Fruit fly (Drosophila melanogaster) whole organism, prepupa: ENCODE measurements around the gene CG33342.

Source experiments
- CG16779 ChIP-seq: fragments of 200-800 bp; sonication (Bioruptor generic); optimal IDR thresholded peaks from 3 replicates; lab custom pipeline; 2017; ENCODE audit warnings: missing biosample characterization, mild to moderate bottlenecking, missing genetic modification characterization
- CG31627 ChIP-seq: fragments of 200-800 bp; sonication (Bioruptor generic); optimal IDR thresholded peaks from 3 replicates; lab custom pipeline; 2016; ENCODE audit warnings: missing biosample characterization, missing genetic modification characterization
- CG32006 ChIP-seq: fragments of 200-800 bp; sonication (Bioruptor generic); optimal IDR thresholded peaks from 3 replicates; lab custom pipeline; 2017; ENCODE audit warnings: missing biosample characterization, mild to moderate bottlenecking, missing genetic modification characterization
- CG7368 ChIP-seq: fragments of 200-800 bp; sonication (Bioruptor generic); optimal IDR thresholded peaks from 3 replicates; lab custom pipeline; 2016; ENCODE audit warnings: missing biosample characterization, missing genetic modification characterization
- CG8319 ChIP-seq: fragments of 200-800 bp; sonication (Bioruptor generic); optimal IDR thresholded peaks from 3 replicates; lab custom pipeline; 2016; ENCODE audit warnings: missing biosample characterization, missing genetic modification characterization
- Ets21C ChIP-seq: fragments of 200-800 bp; sonication (Bioruptor generic); optimal IDR thresholded peaks from 3 replicates; lab custom pipeline; 2016; ENCODE audit warnings: missing biosample characterization, missing genetic modification characterization
- Sox102F ChIP-seq: fragments of 200-800 bp; sonication (Bioruptor generic); optimal IDR thresholded peaks from 2 replicates; lab custom pipeline; 2016; ENCODE audit warnings: missing biosample characterization, mild to moderate bottlenecking, missing genetic modification characterization
- dac ChIP-seq: fragments of 200-800 bp; sonication (Bioruptor generic); optimal IDR thresholded peaks from 2 replicates; lab custom pipeline; 2017; ENCODE audit warnings: missing biosample characterization, mild to moderate bottlenecking, missing genetic modification characterization
- svp ChIP-seq: fragments of 200-800 bp; sonication (Bioruptor generic); peaks from one replicate; lab custom pipeline; 2016; ENCODE audit warnings: missing biosample characterization, missing genetic modification characterization

DNA sequence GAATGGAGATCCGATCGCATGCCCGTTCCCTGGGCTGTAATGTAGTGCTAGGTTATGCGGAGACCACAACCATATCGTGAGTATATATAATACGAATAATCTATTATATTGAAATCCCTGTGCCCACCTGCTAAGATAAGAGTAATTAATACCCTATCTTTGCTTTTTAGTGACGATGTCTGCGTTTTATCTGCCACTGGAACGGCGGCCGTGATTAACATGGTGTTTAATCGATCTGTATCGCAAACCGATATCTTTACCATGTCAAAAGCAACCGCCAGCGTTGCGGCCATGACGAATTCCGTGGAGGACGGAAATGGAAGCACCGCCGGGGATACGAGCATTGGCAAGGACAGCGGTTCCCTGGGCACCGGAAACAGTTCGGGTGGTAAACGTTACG, 23.2 kb upstream of the CG33342 start:
- TF ChIP-seq Sox102F (GFP tag; lab: Kevin White, UChicago) = no peak
- no peak for TF ChIP-seq svp (GFP tag; lab: Kevin White, UChicago)
- TF ChIP-seq CG31627 = no peak
- no peak for TF ChIP-seq CG8319 (GFP tag; lab: Kevin White, UChicago)
- TF ChIP-seq dac = no peak
- no peak for TF ChIP-seq CG16779 (tag; lab: Kevin White, UChicago)
- no peak for TF ChIP-seq Ets21C (GFP tag; lab: Kevin White, UChicago)
- no peak for TF ChIP-seq CG32006 (GFP tag; lab: Kevin White, UChicago)
- no peak for TF ChIP-seq CG7368 (GFP tag; lab: Kevin White, UChicago)
